Worm (Caenorhabditis elegans): ENCODE results near the gene Y51H4A.937.

DNA sequence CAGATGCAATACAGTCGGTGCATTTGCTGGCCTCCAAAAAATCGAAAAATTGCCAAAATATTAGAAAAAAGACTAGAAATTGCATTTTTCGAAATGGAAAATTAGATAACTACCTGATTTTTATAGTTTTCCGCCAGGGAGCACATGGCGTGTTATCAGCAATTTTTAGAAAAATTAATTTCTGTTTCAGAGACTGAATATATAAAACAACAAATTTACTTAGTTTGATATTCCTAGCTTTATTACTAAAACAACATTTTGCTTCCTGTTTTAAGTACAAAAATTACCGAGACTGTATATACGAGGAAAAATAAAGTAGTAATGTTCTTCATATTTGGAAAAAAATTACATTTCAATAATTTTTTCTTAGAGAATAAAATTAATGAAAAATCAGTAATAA is 2.4 kb upstream of the Y51H4A.937 start, which contains the start of gene Y51H4A.5:
- TF ChIP-seq unc-130 (GFP tag; optimal IDR thresholded peaks at IDR 0.05) (no peak), C06A6.2 (GFP tag; conservative IDR thresholded peaks at IDR 0.05) (no peak), lsy-27 (tag; optimal IDR thresholded peaks at IDR 0.05; ENCODE audit: borderline replicate concordance, insufficient read depth) (no peak), F23B12.7 (tag; optimal IDR thresholded peaks at IDR 0.05; ENCODE audit: insufficient read depth) (no peak), F33H1.4 (GFP tag; IDR thresholded peaks at IDR 0.05) (no peak), ama-1 (optimal IDR thresholded peaks at IDR 0.05) (no peak), ama-1 (GFP tag; optimal IDR thresholded peaks at IDR 0.05) (no peak), snpc-3.4 (tag; optimal IDR thresholded peaks at IDR 0.05) (no peak), him-1 (tag; optimal IDR thresholded peaks at IDR 0.05) (no peak), ets-4 (GFP tag; optimal IDR thresholded peaks at IDR 0.05) (no peak), pha-4 (tag; optimal IDR thresholded peaks at IDR 0.05) (no peak), Y53F4B.3 (GFP tag; IDR thresholded peaks at IDR 0.05) (no peak)

Measured in whole organism, young adult.